Fruit fly (Drosophila melanogaster): Measurements from ENCODE around the gene Dhc64C.

DNA sequence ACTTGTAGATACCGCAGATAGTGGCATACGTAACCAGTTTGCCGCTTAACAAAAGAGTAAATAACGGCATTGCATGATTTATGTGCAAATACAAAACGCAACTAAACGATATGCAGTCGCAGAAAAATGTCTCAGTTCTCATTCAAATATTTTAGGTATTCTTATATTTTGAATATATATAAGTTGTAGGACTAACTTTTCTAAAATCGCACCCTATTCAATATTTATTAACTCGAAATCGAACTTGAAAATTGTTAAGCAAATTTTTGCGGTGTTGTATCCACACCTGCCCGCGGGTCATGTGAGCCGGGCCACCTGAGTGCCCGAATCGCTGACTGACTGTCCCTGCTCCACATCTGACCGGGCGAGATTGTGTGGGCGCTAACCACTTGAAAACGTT is 22.6 kb upstream of the Dhc64C start:
- TF ChIP-seq CTCF (optimal IDR thresholded peaks at IDR 0.05) (no peak), CG8478 (optimal IDR thresholded peaks at IDR 0.05) (no peak)

Measured in S2 (cell line).